Worm (Caenorhabditis elegans): ENCODE measurements around the gene swsn-4.

- TF ChIP-seq hlh-12 (tag; optimal IDR thresholded peaks at IDR 0.05) = no peak
- TF ChIP-seq nfya-1 (tag; optimal IDR thresholded peaks at IDR 0.05; ENCODE audit: borderline replicate concordance, insufficient read depth) = no peak
- TF ChIP-seq unc-62 (GFP tag; optimal IDR thresholded peaks at IDR 0.05) = no peak
- TF ChIP-seq sea-2 (GFP tag; IDR thresholded peaks at IDR 0.05) = no peak
- no peak for TF ChIP-seq unc-130 (GFP tag; optimal IDR thresholded peaks at IDR 0.05)
- no peak for TF ChIP-seq ztf-22 (GFP tag; optimal IDR thresholded peaks at IDR 0.05)
- no peak for TF ChIP-seq F49E8.2 (tag; optimal IDR thresholded peaks at IDR 0.05; ENCODE audit: insufficient read depth)
- no peak for TF ChIP-seq athp-1 (tag; optimal IDR thresholded peaks at IDR 0.05)
- no peak for TF ChIP-seq Y53G8AR.9 (GFP tag; conservative IDR thresholded peaks at IDR 0.05)
- no peak for TF ChIP-seq B0019.2 (GFP tag; conservative IDR thresholded peaks at IDR 0.05)
- TF ChIP-seq snpc-4 (GFP tag; optimal IDR thresholded peaks at IDR 0.05) = no peak
- no peak for TF ChIP-seq snpc-4 (tag; optimal IDR thresholded peaks at IDR 0.05)
Observed at ce11 chrIV:11119972-11120562, 5.8 kb upstream of the swsn-4 start.
